Worm (Caenorhabditis elegans) whole organism, late embryonic: ENCODE results near the gene taf-9.

Source experiments
- C38D4.7 ChIP-seq: fragments of 200-800 bp; sonication (Bioruptor generic); optimal IDR thresholded peaks from 2 replicates; lab custom pipeline; 2018; ENCODE audit warnings: mild to moderate bottlenecking, missing genetic modification characterization, moderate library complexity, missing compliant biosample characterization
- F13H6.1 ChIP-seq: sonication (generic microtip); optimal IDR thresholded peaks from 2 replicates; lab custom pipeline; 2016; ENCODE audit warnings: missing genetic modification characterization, missing compliant biosample characterization
- K09A11.1 ChIP-seq: sonication (generic microtip); optimal IDR thresholded peaks from 2 replicates; lab custom pipeline; 2017; ENCODE audit warnings: antibody characterized with exemption, mild to moderate bottlenecking, missing genetic modification characterization, missing compliant biosample characterization; ENCODE audit not compliant: insufficient read depth
- T23F11.4 ChIP-seq: fragments of 200-800 bp; sonication (Bioruptor generic); optimal IDR thresholded peaks from 2 replicates; lab custom pipeline; 2018; ENCODE audit warnings: mild to moderate bottlenecking, missing genetic modification characterization, missing compliant biosample characterization
- Y22D7AL.16 ChIP-seq: sonication (generic microtip); optimal IDR thresholded peaks from 2 replicates; lab custom pipeline; 2016; ENCODE audit warnings: missing genetic modification characterization, missing compliant biosample characterization
- ahr-1 ChIP-seq: sonication (generic microtip); optimal IDR thresholded peaks from 2 replicates; lab custom pipeline; 2016; ENCODE audit warnings: missing genetic modification characterization, missing compliant biosample characterization
- ama-1 ChIP-seq: fragments of 150-350 bp; optimal IDR thresholded peaks from 2 replicates; lab custom pipeline; 2014
- ceh-14 ChIP-seq: sonication (generic microtip); optimal IDR thresholded peaks from 2 replicates; lab custom pipeline; 2016; ENCODE audit warnings: missing genotype, missing genetic modification characterization, missing compliant biosample characterization
- ceh-19 ChIP-seq: fragments of 200-800 bp; sonication (Bioruptor generic); optimal IDR thresholded peaks from 2 replicates; lab custom pipeline; 2018; ENCODE audit warnings: mild to moderate bottlenecking, missing genetic modification characterization, missing compliant biosample characterization
- ceh-2 ChIP-seq: sonication (generic microtip); optimal IDR thresholded peaks from 2 replicates; lab custom pipeline; 2016; ENCODE audit warnings: missing genotype, missing genetic modification characterization, missing compliant biosample characterization
- ceh-30 ChIP-seq: fragments of 150-350 bp; optimal IDR thresholded peaks from 2 replicates; lab custom pipeline; 2014; ENCODE audit warnings: missing biosample characterization, missing genetic modification characterization
- ceh-34 ChIP-seq: sonication (generic microtip); optimal IDR thresholded peaks from 2 replicates; lab custom pipeline; 2016; ENCODE audit warnings: mild to moderate bottlenecking, missing genetic modification characterization, missing compliant biosample characterization
- ceh-45 ChIP-seq: fragments of 200-800 bp; sonication (Bioruptor generic); IDR thresholded peaks from 2 replicates; pipeline ENCODE4 v1.3.6; 2022; ENCODE audit warnings: missing genetic modification reagents, missing genetic modification characterization, missing compliant biosample characterization
- ceh-9 ChIP-seq: sonication (generic microtip); optimal IDR thresholded peaks from 2 replicates; lab custom pipeline; 2016; ENCODE audit warnings: mild to moderate bottlenecking, missing genetic modification characterization, inconsistent platforms, missing compliant biosample characterization
- che-1 ChIP-seq: sonication (generic microtip); optimal IDR thresholded peaks from 2 replicates; lab custom pipeline; 2016; ENCODE audit warnings: mild to moderate bottlenecking, missing genetic modification characterization, missing compliant biosample characterization
- elt-2 ChIP-seq: sonication (generic microtip); optimal IDR thresholded peaks from 2 replicates; lab custom pipeline; 2016; ENCODE audit warnings: missing genetic modification reagents, missing genetic modification characterization, missing compliant biosample characterization
- elt-4 ChIP-seq: sonication (generic microtip); optimal IDR thresholded peaks from 2 replicates; lab custom pipeline; 2016; ENCODE audit warnings: missing genetic modification characterization, missing compliant biosample characterization
- ets-4 ChIP-seq: sonication (generic microtip); optimal IDR thresholded peaks from 2 replicates; lab custom pipeline; 2016; ENCODE audit warnings: missing genetic modification characterization, missing compliant biosample characterization
- fax-1 ChIP-seq: sonication (generic microtip); optimal IDR thresholded peaks from 2 replicates; lab custom pipeline; 2016; ENCODE audit warnings: missing genotype, missing genetic modification characterization, missing compliant biosample characterization
- fkh-6 ChIP-seq: sonication (generic microtip); optimal IDR thresholded peaks from 2 replicates; lab custom pipeline; 2016; ENCODE audit warnings: missing genetic modification characterization, missing compliant biosample characterization
- hlh-13 ChIP-seq: fragments of 200-800 bp; sonication (Bioruptor generic); optimal IDR thresholded peaks from 2 replicates; lab custom pipeline; 2018; ENCODE audit warnings: mild to moderate bottlenecking, missing genetic modification characterization, missing compliant biosample characterization
- hlh-15 ChIP-seq: sonication (generic microtip); optimal IDR thresholded peaks from 2 replicates; lab custom pipeline; 2016; ENCODE audit warnings: missing genetic modification characterization, missing compliant biosample characterization
- hlh-8 ChIP-seq: sonication (generic microtip); optimal IDR thresholded peaks from 2 replicates; lab custom pipeline; 2016; ENCODE audit warnings: missing genotype, missing genetic modification characterization, missing compliant biosample characterization
- lim-6 ChIP-seq: sonication (generic microtip); optimal IDR thresholded peaks from 2 replicates; lab custom pipeline; 2016; ENCODE audit warnings: missing genetic modification characterization, missing compliant biosample characterization
- lin-11 ChIP-seq: fragments of 200-800 bp; sonication (Bioruptor generic); optimal IDR thresholded peaks from 2 replicates; lab custom pipeline; 2018; ENCODE audit warnings: mild to moderate bottlenecking, missing genetic modification characterization, missing compliant biosample characterization
- mec-3 ChIP-seq: sonication (generic microtip); optimal IDR thresholded peaks from 2 replicates; lab custom pipeline; 2016; ENCODE audit warnings: borderline replicate concordance, missing genetic modification characterization, missing compliant biosample characterization
- nfya-1 ChIP-seq: sonication (generic microtip); optimal IDR thresholded peaks from 2 replicates; lab custom pipeline; 2017; ENCODE audit warnings: missing genetic modification characterization, mild to moderate bottlenecking, missing compliant biosample characterization, antibody characterized with exemption, moderate library complexity
- nhr-11 ChIP-seq: fragments of 150-350 bp; optimal IDR thresholded peaks from 2 replicates; lab custom pipeline; 2014; ENCODE audit warnings: missing biosample characterization, missing genetic modification characterization
- nhr-232 ChIP-seq: sonication (generic microtip); optimal IDR thresholded peaks from 2 replicates; lab custom pipeline; 2016; ENCODE audit warnings: missing genetic modification characterization, missing compliant biosample characterization
- odd-2 ChIP-seq: sonication (generic microtip); optimal IDR thresholded peaks from 2 replicates; lab custom pipeline; 2017; ENCODE audit warnings: antibody characterized with exemption, mild to moderate bottlenecking, missing genetic modification characterization, missing compliant biosample characterization
- pag-3 ChIP-seq: sonication (generic microtip); optimal IDR thresholded peaks from 2 replicates; lab custom pipeline; 2016; ENCODE audit warnings: missing compliant biosample characterization, missing genetic modification characterization, borderline replicate concordance
- pat-9 ChIP-seq: fragments of 200-800 bp; sonication (Bioruptor generic); optimal IDR thresholded peaks from 2 replicates; lab custom pipeline; 2018; ENCODE audit warnings: mild to moderate bottlenecking, missing genetic modification characterization, moderate library complexity, missing compliant biosample characterization
- pax-1 ChIP-seq: fragments of 150-350 bp; optimal IDR thresholded peaks from 2 replicates; lab custom pipeline; 2014; ENCODE audit warnings: missing biosample characterization, missing genetic modification characterization
- pha-2 ChIP-seq: sonication (generic microtip); optimal IDR thresholded peaks from 2 replicates; lab custom pipeline; 2017; ENCODE audit warnings: mild to moderate bottlenecking, missing genetic modification characterization, missing compliant biosample characterization
- rnt-1 ChIP-seq: sonication (generic microtip); optimal IDR thresholded peaks from 2 replicates; lab custom pipeline; 2016; ENCODE audit warnings: missing genetic modification characterization, missing compliant biosample characterization
- sox-2 ChIP-seq: fragments of 200-800 bp; sonication (Bioruptor generic); IDR thresholded peaks from 2 replicates; pipeline ENCODE4 v1.3.6; 2022; ENCODE audit warnings: missing genetic modification reagents, missing genetic modification characterization, missing compliant biosample characterization
- sox-4 ChIP-seq: sonication (generic microtip); optimal IDR thresholded peaks from 2 replicates; lab custom pipeline; 2017; ENCODE audit warnings: mild to moderate bottlenecking, missing genetic modification characterization, inconsistent platforms, missing compliant biosample characterization
- syd-9 ChIP-seq: sonication (generic microtip); optimal IDR thresholded peaks from 2 replicates; lab custom pipeline; 2016; ENCODE audit warnings: mild to moderate bottlenecking, missing genetic modification characterization, moderate library complexity, missing compliant biosample characterization
- tbx-7 ChIP-seq: sonication (generic microtip); optimal IDR thresholded peaks from 2 replicates; lab custom pipeline; 2016; ENCODE audit warnings: missing genotype, missing genetic modification characterization, missing compliant biosample characterization
- unc-3 ChIP-seq, 2 experiments: fragments of 200-800 bp in 1 of 2; sonication (Bioruptor generic) in 1 of 2; sonication (generic microtip) in 1 of 2; conservative IDR thresholded peaks in 1 of 2; optimal IDR thresholded peaks in 1 of 2; 2 replicates each; pipeline versions ENCODE4 v1.3.6 to Lab custom; 2016 to 2022; ENCODE audit warnings: missing compliant biosample characterization in 2 of 2, missing genetic modification characterization in 2 of 2, missing genetic modification reagents in 1 of 2
- unc-55 ChIP-seq: sonication (generic microtip); optimal IDR thresholded peaks from 2 replicates; lab custom pipeline; 2017; ENCODE audit warnings: missing biosample characterization, missing genetic modification reagents, missing genetic modification characterization
- unc-86 ChIP-seq: sonication (generic microtip); optimal IDR thresholded peaks from 2 replicates; lab custom pipeline; 2016; ENCODE audit warnings: missing genetic modification characterization, missing compliant biosample characterization
- zip-5 ChIP-seq: sonication (generic microtip); optimal IDR thresholded peaks from 2 replicates; lab custom pipeline; 2016; ENCODE audit warnings: missing genetic modification characterization, missing compliant biosample characterization
- ztf-16 ChIP-seq: sonication (generic microtip); optimal IDR thresholded peaks from 2 replicates; lab custom pipeline; 2017; ENCODE audit warnings: missing genetic modification characterization, missing compliant biosample characterization

Gene taf-9

ce11 chrIII:13641588-13641987 lies 17.5 kb downstream of the taf-9 start, which contains the start of gene acbp-5:
TSS of gene acbp-5 (minus strand) at chrIII:13641688.
- TF ChIP-seq fkh-6 (tag; lab: Kevin White, UChicago): no peak
- no peak for TF ChIP-seq C38D4.7 (GFP tag; lab: Kevin White, UChicago)
- TF ChIP-seq ahr-1: no peak
- TF ChIP-seq ceh-34 (tag; lab: Kevin White, UChicago): no peak
- TF ChIP-seq lim-6 (tag; lab: Kevin White, UChicago): no peak
- no peak for TF ChIP-seq pat-9
- no peak for TF ChIP-seq ceh-14 (tag; lab: Kevin White, UChicago)
- no peak for TF ChIP-seq K09A11.1 (tag; lab: Kevin White, UChicago)
- no peak for TF ChIP-seq ceh-2
- no peak for TF ChIP-seq pag-3
- TF ChIP-seq, all 69 proteins: peak for 0

ce11 chrIII:13642227-13642626 lies 18.2 kb downstream of the taf-9 start, which contains the start of gene T12D8.10:
TSS of gene T12D8.10 (minus strand) at chrIII:13642327.
- no peak for TF ChIP-seq odd-2 (tag; lab: Kevin White, UChicago)
- TF ChIP-seq ceh-9: no peak
- no peak for TF ChIP-seq hlh-13 (GFP tag; lab: Kevin White, UChicago)
- TF ChIP-seq K09A11.1 (tag; lab: Kevin White, UChicago): no peak
- no peak for TF ChIP-seq elt-4
- no peak for TF ChIP-seq pha-2 (tag; lab: Kevin White, UChicago)
- TF ChIP-seq ceh-30: no peak
- TF ChIP-seq Y22D7AL.16 (tag; lab: Kevin White, UChicago): no peak
- TF ChIP-seq tbx-7 (tag; lab: Kevin White, UChicago): no peak
- no peak for TF ChIP-seq syd-9
- TF ChIP-seq sox-4 (tag; lab: Kevin White, UChicago): no peak

- TF ChIP-seq lin-11 (tag; lab: Kevin White, UChicago): no peak
- no peak for TF ChIP-seq ets-4 (tag; lab: Kevin White, UChicago)
- no peak for TF ChIP-seq lim-6 (tag; lab: Kevin White, UChicago)
- no peak for TF ChIP-seq pax-1 (tag; lab: Kevin White, UChicago)
- no peak for TF ChIP-seq zip-5 (tag; lab: Kevin White, UChicago)
- TF ChIP-seq pha-2 (tag; lab: Kevin White, UChicago): no peak
- no peak for TF ChIP-seq fax-1
- TF ChIP-seq T23F11.4: no peak
- TF ChIP-seq F13H6.1 (tag; lab: Kevin White, UChicago): no peak
- no peak for TF ChIP-seq elt-2
- no peak for TF ChIP-seq sox-2
- no peak for TF ChIP-seq hlh-15 (tag; lab: Kevin White, UChicago)
- TF ChIP-seq ceh-34 (tag; lab: Kevin White, UChicago): no peak
- TF ChIP-seq ceh-45 (GFP tag; lab: Robert Waterston, UW): no peak
- no peak for TF ChIP-seq che-1 (tag; lab: Kevin White, UChicago)
- no peak for TF ChIP-seq C38D4.7 (GFP tag; lab: Kevin White, UChicago)
- no peak for TF ChIP-seq ceh-30
- TF ChIP-seq nhr-11: no peak
- TF ChIP-seq, all 69 proteins: peak for 0
Measured at ce11 chrIII:13642776-13643175, 18.7 kb downstream of the taf-9 start.

ce11 chrIII:13643534-13643933 lies 19.5 kb downstream of the taf-9 start, which contains the start of the genes drr-2 and set-16:
TSS of gene drr-2 (minus strand) at chrIII:13643570.
TSS of gene set-16 (plus strand) at chrIII:13643916.
- TF ChIP-seq rnt-1 (peak; percentile 84), ceh-9 (no peak), elt-2 (peak; percentile 82), ceh-45 (GFP tag; lab: Robert Waterston, UW) (no peak), C38D4.7 (GFP tag; lab: Kevin White, UChicago) (no peak), elt-4 (no peak), ztf-16 (tag; lab: Kevin White, UChicago) (peak; percentile 63), pha-2 (tag; lab: Kevin White, UChicago) (peak; percentile 60), ceh-2 (peak; percentile 12), mec-3 (tag; lab: Kevin White, UChicago) (no peak), unc-86 (peak; percentile 66), lin-11 (tag; lab: Kevin White, UChicago) (no peak), ceh-19 (peak; percentile 23), nhr-232 (no peak), ama-1 (no peak), unc-55 (peak; percentile 94), zip-5 (tag; lab: Kevin White, UChicago) (no peak), hlh-13 (GFP tag; lab: Kevin White, UChicago) (no peak), fkh-6 (tag; lab: Kevin White, UChicago) (no peak), T23F11.4 (peak; percentile 9), ets-4 (tag; lab: Kevin White, UChicago) (peak; percentile 72), hlh-15 (tag; lab: Kevin White, UChicago) (no peak), syd-9 (peak; percentile 73), unc-3 (GFP tag; conservative IDR thresholded peaks at IDR 0.05; lab: Robert Waterston, UW) (no peak), unc-3 (tag; optimal IDR thresholded peaks at IDR 0.05; lab: Kevin White, UChicago) (peak; percentile 41), nfya-1 (tag; lab: Kevin White, UChicago) (peak; percentile 97), hlh-8 (tag; lab: Kevin White, UChicago) (no peak)
